Fruit fly (Drosophila melanogaster) whole organism, adult: Measurements from ENCODE around the gene SclA.
A peak's percentile ranks its signal among the peaks of the same experiment; 100 is the strongest.

Experiments
- CG11617 ChIP-seq: fragments of 200-800 bp; sonication (Bioruptor generic); optimal IDR thresholded peaks from 2 replicates; lab custom pipeline; 2017; ENCODE audit warnings: mild to moderate bottlenecking, missing biosample characterization, missing genetic modification reagents, missing genetic modification characterization
- CG12768 ChIP-seq: fragments of 200-800 bp; sonication (Bioruptor generic); optimal IDR thresholded peaks from 2 replicates; lab custom pipeline; 2017; ENCODE audit warnings: missing biosample characterization, missing genetic modification characterization, mild to moderate bottlenecking, moderate library complexity, missing genetic modification reagents
- CG14711 ChIP-seq: fragments of 200-800 bp; sonication (Bioruptor generic); optimal IDR thresholded peaks from 2 replicates; lab custom pipeline; 2018; ENCODE audit warnings: missing biosample characterization, mild to moderate bottlenecking, missing genetic modification characterization, moderate library complexity
- CG1620 ChIP-seq: fragments of 200-800 bp; sonication (Bioruptor generic); optimal IDR thresholded peaks from 2 replicates; lab custom pipeline; 2016; ENCODE audit warnings: missing biosample characterization, missing genetic modification characterization
- CG33017 ChIP-seq: fragments of 200-800 bp; sonication (Bioruptor generic); optimal IDR thresholded peaks from 2 replicates; lab custom pipeline; 2018; ENCODE audit warnings: missing biosample characterization, mild to moderate bottlenecking, missing genetic modification characterization, moderate library complexity
- CG7045 ChIP-seq: fragments of 200-800 bp; sonication (Bioruptor generic); optimal IDR thresholded peaks from 2 replicates; lab custom pipeline; 2017; ENCODE audit warnings: missing biosample characterization, mild to moderate bottlenecking, missing genetic modification characterization
- CG7101 ChIP-seq: fragments of 200-800 bp; sonication (Bioruptor generic); optimal IDR thresholded peaks from 2 replicates; lab custom pipeline; 2018; ENCODE audit warnings: missing biosample characterization, mild to moderate bottlenecking, missing genetic modification characterization, moderate library complexity
- Clk ChIP-seq: fragments of 200-800 bp; sonication (Bioruptor generic); optimal IDR thresholded peaks from 2 replicates; lab custom pipeline; 2017; ENCODE audit warnings: missing biosample characterization, missing genetic modification characterization
- Crg-1 ChIP-seq: fragments of 200-800 bp; sonication (Bioruptor generic); optimal IDR thresholded peaks from 2 replicates; lab custom pipeline; 2016; ENCODE audit warnings: missing biosample characterization, missing genetic modification characterization
- Hr96 ChIP-seq: fragments of 200-800 bp; sonication (Bioruptor generic); optimal IDR thresholded peaks from 2 replicates; lab custom pipeline; 2016; ENCODE audit warnings: missing biosample characterization, missing genetic modification characterization
- Mnt ChIP-seq: fragments of 200-800 bp; sonication (Bioruptor generic); optimal IDR thresholded peaks from 2 replicates; lab custom pipeline; 2016; ENCODE audit warnings: missing biosample characterization, mild to moderate bottlenecking, missing genetic modification characterization
- bab1 ChIP-seq: fragments of 200-800 bp; sonication (Bioruptor generic); optimal IDR thresholded peaks from 3 replicates; lab custom pipeline; 2019; ENCODE audit warnings: missing biosample characterization, mild to moderate bottlenecking, missing genetic modification characterization, moderate library complexity
- cic ChIP-seq: fragments of 200-800 bp; sonication (Bioruptor generic); optimal IDR thresholded peaks from 2 replicates; lab custom pipeline; 2017; ENCODE audit warnings: missing biosample characterization, mild to moderate bottlenecking, missing genetic modification characterization, moderate library complexity
- cnc ChIP-seq, 2 experiments: fragments of >200 bp; optimal IDR thresholded peaks; 2 replicates each; lab custom pipeline; 2017
- kay ChIP-seq: fragments of 200-800 bp; sonication (Bioruptor generic); peaks from one replicate; lab custom pipeline; 2016; ENCODE audit warnings: missing biosample characterization, missing genetic modification characterization, borderline replicate concordance
- ovo ChIP-seq: fragments of 200-800 bp; sonication (Bioruptor generic); optimal IDR thresholded peaks from 2 replicates; lab custom pipeline; 2016; ENCODE audit warnings: missing biosample characterization, missing genetic modification characterization
- pad ChIP-seq: fragments of 200-800 bp; sonication (Bioruptor generic); optimal IDR thresholded peaks from 3 replicates; lab custom pipeline; 2017; ENCODE audit warnings: missing biosample characterization, missing genetic modification characterization, mild to moderate bottlenecking, moderate library complexity, missing genetic modification reagents
- tj ChIP-seq: fragments of 200-800 bp; sonication (Bioruptor generic); optimal IDR thresholded peaks from 3 replicates; lab custom pipeline; 2017; ENCODE audit warnings: missing biosample characterization, mild to moderate bottlenecking, missing genetic modification characterization, moderate library complexity
- toe ChIP-seq: fragments of 200-800 bp; sonication (Bioruptor generic); optimal IDR thresholded peaks from 2 replicates; lab custom pipeline; 2016; ENCODE audit warnings: missing biosample characterization, missing genetic modification characterization

SclA gene

dm6 chr2L:16837672-16838071 is at the start of gene SclA, which contains the start of gene SclB:
Gene SclA (plus strand): TSS chr2L:16837972.
Gene SclB (plus strand): TSS chr2L:16837972.
- TF ChIP-seq kay (GFP tag; lab: Kevin White, UChicago) = peak; percentile 1
- no peak for TF ChIP-seq Clk (GFP tag; lab: Kevin White, UChicago)

dm6 chr2L:16788885-16789284 is 48.9 kb upstream of the SclA start:
- TF ChIP-seq cic (GFP tag; lab: Kevin White, UChicago) = no peak
- peak; percentile 2 for TF ChIP-seq kay (GFP tag; lab: Kevin White, UChicago)
- TF ChIP-seq Hr96 (GFP tag; lab: Kevin White, UChicago) = no peak

- TF ChIP-seq bab1 (GFP tag; lab: Kevin White, UChicago) (no peak), CG7045 (GFP tag; lab: Kevin White, UChicago) (no peak), Crg-1 (GFP tag; lab: Kevin White, UChicago) (no peak), CG1620 (GFP tag; lab: Kevin White, UChicago) (no peak), kay (GFP tag; lab: Kevin White, UChicago) (no peak), CG11617 (GFP tag; lab: Kevin White, UChicago) (no peak), Clk (GFP tag; lab: Kevin White, UChicago) (no peak)
These were observed 47.9 kb upstream of the SclA start for dm6 chr2L:16789880-16790279.

dm6 chr2L:16790671-16791270 is 47.0 kb upstream of the SclA start, which contains the start of gene Cyt-b5-r:
Gene Cyt-b5-r (minus strand): TSS chr2L:16790721.
- peak; percentile 5 for TF ChIP-seq cic (GFP tag; lab: Kevin White, UChicago)
- no peak for TF ChIP-seq CG7045 (GFP tag; lab: Kevin White, UChicago)
- peak; percentile 6 for TF ChIP-seq Mnt (GFP tag; lab: Kevin White, UChicago)
- no peak for TF ChIP-seq cnc (optimal IDR thresholded peaks at IDR 0.05; lab: Kevin White, UChicago)
- TF ChIP-seq tj (GFP tag; lab: Kevin White, UChicago) = no peak
- TF ChIP-seq ovo = no peak
- no peak for TF ChIP-seq CG7101 (tag; lab: Kevin White, UChicago)
- TF ChIP-seq CG33017 = no peak

dm6 chr2L:16791345-16791744 is 46.4 kb upstream of the SclA start, which contains the start of gene CG17928:
Gene CG17928 (plus strand): TSS chr2L:16791568.
- TF ChIP-seq ovo = no peak
- peak; percentile 74 for TF ChIP-seq kay (GFP tag; lab: Kevin White, UChicago)

dm6 chr2L:16793970-16794369 is 43.8 kb upstream of the SclA start, which contains the start of gene Ugt37C2:
Gene Ugt37C2 (plus strand): TSS chr2L:16794211.
- TF ChIP-seq cic (GFP tag; lab: Kevin White, UChicago) (no peak), cnc (optimal IDR thresholded peaks at IDR 0.05; lab: Kevin White, UChicago) (no peak), bab1 (GFP tag; lab: Kevin White, UChicago) (no peak)

- no peak for TF ChIP-seq Crg-1 (GFP tag; lab: Kevin White, UChicago)
- TF ChIP-seq kay (GFP tag; lab: Kevin White, UChicago) = peak; percentile 58
These were observed 41.6 kb upstream of the SclA start, which contains the start of gene Ugt37E1 for dm6 chr2L:16796104-16796645. Gene Ugt37E1 (plus strand): TSS chr2L:16796595.

dm6 chr2L:16798705-16799104 is 39.1 kb upstream of the SclA start, which contains the start of gene Ugt37D1:
Gene Ugt37D1 (plus strand): TSS chr2L:16799025.
- TF ChIP-seq Crg-1 (GFP tag; lab: Kevin White, UChicago) = no peak
- peak in 1 of 2 experiments; percentile 42 for TF ChIP-seq cnc (optimal IDR thresholded peaks at IDR 0.05; lab: Kevin White, UChicago)
- TF ChIP-seq CG7101 (tag; lab: Kevin White, UChicago) = no peak
- no peak for TF ChIP-seq pad
- TF ChIP-seq Hr96 (GFP tag; lab: Kevin White, UChicago) = no peak
- no peak for TF ChIP-seq tj (GFP tag; lab: Kevin White, UChicago)
- TF ChIP-seq CG33017 = peak; percentile 33
- no peak for TF ChIP-seq CG14711 (tag; lab: Kevin White, UChicago)
- TF ChIP-seq CG12768 (GFP tag; lab: Kevin White, UChicago) = no peak
- TF ChIP-seq Mnt (GFP tag; lab: Kevin White, UChicago) = peak; percentile 7
- TF ChIP-seq kay (GFP tag; lab: Kevin White, UChicago) = peak; percentile 90
- no peak for TF ChIP-seq toe
- TF ChIP-seq CG7045 (GFP tag; lab: Kevin White, UChicago) = peak; percentile 11
